Fruit fly (Drosophila melanogaster) whole organism, embryonic: ENCODE data around the gene siz.

ENCODE experiments used
- Antp ChIP-seq: fragments of 200-800 bp; sonication (Bioruptor generic); optimal IDR thresholded peaks from 3 replicates; lab custom pipeline; 2016; ENCODE audit warnings: missing biosample characterization, missing genetic modification characterization
- CG10321 ChIP-seq: fragments of 200-800 bp; sonication (Bioruptor generic); IDR thresholded peaks from 2 replicates; pipeline ENCODE4 v1.3.6; 2022; ENCODE audit warnings: missing biosample characterization, missing genetic modification characterization
- CG10654 ChIP-seq: fragments of 200-800 bp; sonication (Bioruptor generic); optimal IDR thresholded peaks from 2 replicates; lab custom pipeline; 2016; ENCODE audit warnings: missing biosample characterization, missing genetic modification characterization
- CG10979 ChIP-seq: fragments of 200-800 bp; sonication (Bioruptor generic); optimal IDR thresholded peaks from 2 replicates; lab custom pipeline; 2018; ENCODE audit warnings: missing biosample characterization, mild to moderate bottlenecking, missing genetic modification characterization, moderate library complexity
- CG11723 ChIP-seq: fragments of 200-800 bp; sonication (Bioruptor generic); optimal IDR thresholded peaks from 2 replicates; lab custom pipeline; 2017; ENCODE audit warnings: missing biosample characterization, mild to moderate bottlenecking, missing genetic modification characterization
- CG12219 ChIP-seq: fragments of 200-800 bp; sonication (Bioruptor generic); optimal IDR thresholded peaks from 3 replicates; lab custom pipeline; 2018; ENCODE audit warnings: missing biosample characterization, mild to moderate bottlenecking, missing genetic modification characterization
- CG13624 ChIP-seq: fragments of 200-800 bp; sonication (Bioruptor generic); optimal IDR thresholded peaks from 2 replicates; lab custom pipeline; 2016; ENCODE audit warnings: missing biosample characterization, missing genetic modification characterization
- CG15011 ChIP-seq: fragments of 200-800 bp; sonication (Bioruptor generic); optimal IDR thresholded peaks from 3 replicates; lab custom pipeline; 2018; ENCODE audit warnings: missing biosample characterization, mild to moderate bottlenecking, missing genetic modification characterization
- CG1602 ChIP-seq: fragments of 200-800 bp; sonication (Bioruptor generic); optimal IDR thresholded peaks from 3 replicates; lab custom pipeline; 2016; ENCODE audit warnings: missing biosample characterization, missing genetic modification characterization
- CG1647 ChIP-seq: fragments of 200-800 bp; sonication (Bioruptor generic); optimal IDR thresholded peaks from 3 replicates; lab custom pipeline; 2016; ENCODE audit warnings: missing biosample characterization, missing genetic modification characterization
- CG17568 ChIP-seq: fragments of 200-800 bp; sonication (Bioruptor generic); optimal IDR thresholded peaks from 2 replicates; lab custom pipeline; 2018; ENCODE audit warnings: missing biosample characterization, mild to moderate bottlenecking, missing genetic modification characterization, moderate library complexity
- CG18262 ChIP-seq: fragments of 200-800 bp; optimal IDR thresholded peaks from 3 replicates; lab custom pipeline; 2019; ENCODE audit warnings: missing biosample characterization, mild to moderate bottlenecking, missing genetic modification characterization, moderate library complexity
- CG2116 ChIP-seq: fragments of 200-800 bp; sonication (Bioruptor generic); optimal IDR thresholded peaks from 3 replicates; lab custom pipeline; 2018; ENCODE audit warnings: missing biosample characterization, mild to moderate bottlenecking, missing genetic modification characterization
- CG2712 ChIP-seq: fragments of 200-800 bp; optimal IDR thresholded peaks from 3 replicates; lab custom pipeline; 2019; ENCODE audit warnings: missing biosample characterization, mild to moderate bottlenecking, missing genetic modification characterization, moderate library complexity
- CG2875 ChIP-seq: fragments of 200-800 bp; sonication (Bioruptor generic); optimal IDR thresholded peaks from 2 replicates; lab custom pipeline; 2017; ENCODE audit warnings: missing biosample characterization, mild to moderate bottlenecking, missing genetic modification characterization, missing genetic modification reagents
- CG31224 ChIP-seq: fragments of 200-800 bp; sonication (Bioruptor generic); IDR thresholded peaks from 2 replicates; pipeline ENCODE4 v1.3.6; 2022; ENCODE audit warnings: missing biosample characterization, missing genetic modification characterization
- CG31388 ChIP-seq: fragments of 200-800 bp; sonication (Bioruptor generic); optimal IDR thresholded peaks from 2 replicates; lab custom pipeline; 2016; ENCODE audit warnings: missing biosample characterization, missing genetic modification characterization
- CG3407 ChIP-seq: fragments of 200-800 bp; sonication (Bioruptor generic); optimal IDR thresholded peaks from 2 replicates; lab custom pipeline; 2018; ENCODE audit warnings: missing biosample characterization, mild to moderate bottlenecking, missing genetic modification characterization
- CG4282 ChIP-seq: fragments of 200-800 bp; sonication (Bioruptor generic); optimal IDR thresholded peaks from 2 replicates; lab custom pipeline; 2016; ENCODE audit warnings: missing biosample characterization, missing genetic modification characterization
- CG7987 ChIP-seq: fragments of 200-800 bp; sonication (Bioruptor generic); optimal IDR thresholded peaks from 2 replicates; lab custom pipeline; 2018; ENCODE audit warnings: missing biosample characterization, mild to moderate bottlenecking, missing genetic modification characterization, moderate library complexity
- CG8281 ChIP-seq: fragments of 200-800 bp; sonication (Bioruptor generic); optimal IDR thresholded peaks from 2 replicates; lab custom pipeline; 2018; ENCODE audit warnings: missing biosample characterization, mild to moderate bottlenecking, missing genetic modification characterization, moderate library complexity
- CG9437 ChIP-seq: fragments of 200-800 bp; sonication (Bioruptor generic); optimal IDR thresholded peaks from 2 replicates; lab custom pipeline; 2018; ENCODE audit warnings: missing biosample characterization, mild to moderate bottlenecking, missing genetic modification characterization
- CG9609 ChIP-seq: fragments of 200-800 bp; sonication (Bioruptor generic); optimal IDR thresholded peaks from 3 replicates; lab custom pipeline; 2016; ENCODE audit warnings: missing biosample characterization, missing genetic modification characterization
- Dad ChIP-seq: fragments of 200-800 bp; sonication (Bioruptor generic); optimal IDR thresholded peaks from 3 replicates; lab custom pipeline; 2016; ENCODE audit warnings: missing biosample characterization, missing genetic modification characterization
- Deaf1 ChIP-seq: fragments of 200-800 bp; optimal IDR thresholded peaks from 3 replicates; lab custom pipeline; 2019; ENCODE audit warnings: missing biosample characterization, mild to moderate bottlenecking, missing genetic modification characterization, moderate library complexity
- Dref ChIP-seq: fragments of 200-800 bp; sonication (Bioruptor generic); IDR thresholded peaks from 2 replicates; pipeline ENCODE4 v1.3.6; 2022; ENCODE audit warnings: missing biosample characterization, missing genetic modification characterization
- Elba2 ChIP-seq: fragments of 200-800 bp; sonication (Bioruptor generic); optimal IDR thresholded peaks from 3 replicates; lab custom pipeline; 2016; ENCODE audit warnings: missing biosample characterization, missing genetic modification characterization
- Gsc ChIP-seq: fragments of 200-800 bp; sonication (Bioruptor generic); IDR thresholded peaks from 2 replicates; pipeline ENCODE4 v1.3.6; 2022; ENCODE audit warnings: missing biosample characterization, missing genetic modification characterization
- HLH4C ChIP-seq: fragments of 200-800 bp; sonication (Bioruptor generic); IDR thresholded peaks from 3 replicates; pipeline ENCODE4 v1.3.6; 2022; ENCODE audit warnings: missing biosample characterization, missing genetic modification characterization; ENCODE audit not compliant: partially characterized antibody
- HLHmδ ChIP-seq: fragments of 200-800 bp; sonication (Bioruptor generic); optimal IDR thresholded peaks from 2 replicates; lab custom pipeline; 2018; ENCODE audit warnings: missing biosample characterization, mild to moderate bottlenecking, missing genetic modification characterization, moderate library complexity
- Hr51 ChIP-seq, 2 experiments: fragments of 200-800 bp; sonication (Bioruptor generic); optimal IDR thresholded peaks; 2 replicates in 1 of 2; 3 replicates in 1 of 2; lab custom pipeline; 2016 to 2018; ENCODE audit warnings: missing biosample characterization in 2 of 2, missing genetic modification characterization in 2 of 2, mild to moderate bottlenecking in 1 of 2, moderate library complexity in 1 of 2
- Hr78 ChIP-seq, 2 experiments: fragments of 200-800 bp in 1 of 2; fragments of >200 bp in 1 of 2; sonication (Bioruptor generic) in 1 of 2; optimal IDR thresholded peaks; 2 replicates each; lab custom pipeline; 2017 to 2019; ENCODE audit warnings: missing biosample characterization in 2 of 2, missing genetic modification characterization in 2 of 2, mild to moderate bottlenecking in 1 of 2, moderate library complexity in 1 of 2
- MTF-1 ChIP-seq: fragments of 200-800 bp; sonication (Bioruptor generic); optimal IDR thresholded peaks from 2 replicates; lab custom pipeline; 2018; ENCODE audit warnings: missing biosample characterization, mild to moderate bottlenecking, missing genetic modification characterization, borderline replicate concordance
- Max ChIP-seq: fragments of 200-800 bp; sonication (Bioruptor generic); optimal IDR thresholded peaks from 2 replicates; lab custom pipeline; 2016; ENCODE audit warnings: missing biosample characterization, mild to moderate bottlenecking, missing genetic modification characterization
- Pdp1 ChIP-seq, 2 experiments: fragments of 200-800 bp; sonication (Bioruptor generic); optimal IDR thresholded peaks; 3 replicates each; lab custom pipeline; 2016; ENCODE audit warnings: missing biosample characterization in 2 of 2, missing genetic modification characterization in 2 of 2, mild to moderate bottlenecking in 1 of 2, moderate library complexity in 1 of 2
- Scr ChIP-seq: fragments of 200-800 bp; sonication (Bioruptor generic); IDR thresholded peaks from 2 replicates; pipeline ENCODE4 v1.3.6; 2022; ENCODE audit warnings: missing biosample characterization, missing genetic modification characterization; ENCODE audit not compliant: partially characterized antibody
- al ChIP-seq: fragments of 200-800 bp; sonication (Bioruptor generic); IDR thresholded peaks from 2 replicates; pipeline ENCODE4 v1.3.6; 2022; ENCODE audit warnings: missing biosample characterization, missing genetic modification characterization
- cas ChIP-seq: fragments of 200-800 bp; sonication (Bioruptor generic); IDR thresholded peaks from 2 replicates; pipeline ENCODE4 v1.3.6; 2022; ENCODE audit warnings: missing biosample characterization, missing genetic modification characterization
- chif ChIP-seq, 2 experiments: fragments of 200-800 bp; sonication (Bioruptor generic); optimal IDR thresholded peaks; 3 replicates each; lab custom pipeline; 2016; ENCODE audit warnings: missing biosample characterization in 2 of 2, missing genetic modification characterization in 2 of 2
- dan ChIP-seq: fragments of 200-800 bp; sonication (Bioruptor generic); IDR thresholded peaks from 2 replicates; pipeline ENCODE4 v1.3.6; 2022; ENCODE audit warnings: missing biosample characterization, missing genetic modification characterization
- gcm ChIP-seq: fragments of 200-800 bp; sonication (Bioruptor generic); optimal IDR thresholded peaks from 2 replicates; lab custom pipeline; 2019; ENCODE audit warnings: missing biosample characterization, mild to moderate bottlenecking, missing genetic modification characterization, moderate library complexity
- grn ChIP-seq: fragments of 200-800 bp; sonication (Bioruptor generic); optimal IDR thresholded peaks from 3 replicates; lab custom pipeline; 2017; ENCODE audit warnings: missing biosample characterization, missing genetic modification characterization
- gsb ChIP-seq: fragments of 200-800 bp; sonication (Bioruptor generic); IDR thresholded peaks from 2 replicates; pipeline ENCODE4 v1.3.6; 2022; ENCODE audit warnings: missing biosample characterization, missing genetic modification characterization
- jing ChIP-seq: fragments of 200-800 bp; sonication (Bioruptor generic); optimal IDR thresholded peaks from 2 replicates; lab custom pipeline; 2018; ENCODE audit warnings: missing biosample characterization, mild to moderate bottlenecking, missing genetic modification characterization
- mirr ChIP-seq: fragments of 200-800 bp; sonication (Bioruptor generic); optimal IDR thresholded peaks from 3 replicates; lab custom pipeline; 2018; ENCODE audit warnings: missing biosample characterization, mild to moderate bottlenecking, missing genetic modification characterization
- p53 ChIP-seq: fragments of 200-800 bp; sonication (Bioruptor generic); optimal IDR thresholded peaks from 2 replicates; lab custom pipeline; 2016; ENCODE audit warnings: missing biosample characterization, missing genetic modification characterization
- pnt ChIP-seq: fragments of 200-800 bp; sonication (Bioruptor generic); optimal IDR thresholded peaks from 3 replicates; lab custom pipeline; 2016; ENCODE audit warnings: missing biosample characterization, missing genetic modification characterization
- psq ChIP-seq: fragments of 200-800 bp; sonication (Bioruptor generic); optimal IDR thresholded peaks from 2 replicates; lab custom pipeline; 2017; ENCODE audit warnings: missing biosample characterization, missing genetic modification characterization
- salm ChIP-seq: fragments of 200-800 bp; sonication (Bioruptor generic); optimal IDR thresholded peaks from 2 replicates; lab custom pipeline; 2018; ENCODE audit warnings: missing biosample characterization, mild to moderate bottlenecking, missing genetic modification characterization

siz gene

dm6 chr3L:21027657-21028255 is 6.6 kb upstream of the siz start, which contains the start of gene Pdss2 (continued):
- TF ChIP-seq Hr78 (GFP tag; optimal IDR thresholded peaks at IDR 0.05; lab: Kevin White, UChicago) = peak in 1 of 2 experiments; percentile 22
- peak; percentile 65 for TF ChIP-seq Antp (GFP tag; lab: Kevin White, UChicago)
- TF ChIP-seq pnt (GFP tag; lab: Kevin White, UChicago) = peak; percentile 63
- peak; percentile 58 for TF ChIP-seq CG7987 (GFP tag; lab: Kevin White, UChicago)
- TF ChIP-seq CG11723 (GFP tag; lab: Kevin White, UChicago) = no peak
- peak; percentile 75 for TF ChIP-seq CG2712 (tag; lab: Kevin White, UChicago)
- TF ChIP-seq chif (GFP tag; optimal IDR thresholded peaks at IDR 0.05; lab: Kevin White, UChicago) = peak in 1 of 2 experiments; percentile 65
- peak; percentile 70 for TF ChIP-seq mirr
- TF ChIP-seq Scr (GFP tag; lab: Robert Waterston, UW) = peak; percentile 74
- peak; percentile 43 for TF ChIP-seq Dad
- peak; percentile 79 for TF ChIP-seq al
- peak; percentile 62 for TF ChIP-seq CG2116 (GFP tag; lab: Kevin White, UChicago)
- TF ChIP-seq Hr51 (GFP tag; optimal IDR thresholded peaks at IDR 0.05; lab: Kevin White, UChicago) = peak; percentile 65 to 68
- peak; percentile 2 for TF ChIP-seq CG2875
- TF ChIP-seq CG9609 (GFP tag; lab: Kevin White, UChicago) = peak; percentile 82
- peak; percentile 62 for TF ChIP-seq CG13624
- TF ChIP-seq CG10979 (tag; lab: Kevin White, UChicago) = peak; percentile 47
- peak; percentile 24 for TF ChIP-seq p53 (GFP tag; lab: Kevin White, UChicago)
- TF ChIP-seq CG1602 = peak; percentile 68
- TF ChIP-seq Pdp1 (GFP tag; optimal IDR thresholded peaks at IDR 0.05; lab: Kevin White, UChicago) = peak; percentile 17 to 72
- peak; percentile 47 for TF ChIP-seq CG9437 (GFP tag; lab: Kevin White, UChicago)
- peak; percentile 60 for TF ChIP-seq Max (GFP tag; lab: Kevin White, UChicago)
- peak; percentile 76 for TF ChIP-seq CG10654
- TF ChIP-seq CG1647 = peak; percentile 67
- peak; percentile 23 for TF ChIP-seq CG3407 (GFP tag; lab: Kevin White, UChicago)
- TF ChIP-seq HLH4C (GFP tag; lab: Robert Waterston, UW) = peak; percentile 55; the same call in 2 of the 3 replicates
- peak; percentile 57 for TF ChIP-seq gsb (GFP tag; lab: Robert Waterston, UW)
- no peak for TF ChIP-seq jing (GFP tag; lab: Kevin White, UChicago)
- peak; percentile 26 for TF ChIP-seq CG8281 (tag; lab: Kevin White, UChicago)
- TF ChIP-seq HLHmδ (GFP tag; lab: Kevin White, UChicago) = peak; percentile 77
- peak; percentile 72 for TF ChIP-seq MTF-1 (GFP tag; lab: Kevin White, UChicago)
- TF ChIP-seq Gsc (GFP tag; lab: Robert Waterston, UW) = no peak
- peak; percentile 2 for TF ChIP-seq CG12219 (GFP tag; lab: Kevin White, UChicago)
- no peak for TF ChIP-seq psq (GFP tag; lab: Kevin White, UChicago)
- TF ChIP-seq grn (GFP tag; lab: Kevin White, UChicago) = no peak
- peak; percentile 67 for TF ChIP-seq CG18262 (tag; lab: Kevin White, UChicago)
- TF ChIP-seq CG15011 = no peak
- no peak for TF ChIP-seq dan
- no peak for TF ChIP-seq Elba2 (GFP tag; lab: Kevin White, UChicago)
- TF ChIP-seq CG4282 (GFP tag; lab: Kevin White, UChicago) = peak; percentile 52
- peak; percentile 15 for TF ChIP-seq CG17568
- peak; percentile 46; the same call in 1 of the 2 replicates for TF ChIP-seq cas (GFP tag; lab: Robert Waterston, UW)
- peak; percentile 63 for TF ChIP-seq CG31224 (GFP tag; lab: Robert Waterston, UW)
- TF ChIP-seq salm (tag; lab: Kevin White, UChicago) = no peak
- TF ChIP-seq CG31388 (GFP tag; lab: Kevin White, UChicago) = peak; percentile 64
- TF ChIP-seq Deaf1 (tag; lab: Kevin White, UChicago) = peak; percentile 31
- TF ChIP-seq gcm (GFP tag; lab: Kevin White, UChicago) = no peak
- TF ChIP-seq CG10321 (GFP tag; lab: Robert Waterston, UW) = no peak
- peak; percentile 51 for TF ChIP-seq Dref (GFP tag; lab: Robert Waterston, UW)
